Fruit fly (Drosophila melanogaster) whole organism, embryonic: Measurements from ENCODE around the gene CG10383.
A peak's percentile ranks its signal among the peaks of the same experiment; 100 is the strongest.

ENCODE experiments used
- Bgb ChIP-seq: fragments of 200-800 bp; sonication (Bioruptor generic); IDR thresholded peaks from 2 replicates; pipeline ENCODE4 v1.3.6; 2022; ENCODE audit warnings: missing biosample characterization, missing genetic modification characterization; ENCODE audit not compliant: partially characterized antibody
- CG10431 ChIP-seq: fragments of 200-800 bp; sonication (Bioruptor generic); optimal IDR thresholded peaks from 3 replicates; lab custom pipeline; 2018; ENCODE audit warnings: missing biosample characterization, mild to moderate bottlenecking, missing genetic modification characterization
- CG10543 ChIP-seq: fragments of 200-800 bp; sonication (Bioruptor generic); optimal IDR thresholded peaks from 3 replicates; lab custom pipeline; 2017; ENCODE audit warnings: missing biosample characterization, mild to moderate bottlenecking, missing genetic modification characterization, moderate library complexity
- CG10654 ChIP-seq: fragments of 200-800 bp; sonication (Bioruptor generic); optimal IDR thresholded peaks from 2 replicates; lab custom pipeline; 2016; ENCODE audit warnings: missing biosample characterization, missing genetic modification characterization
- CG10959 ChIP-seq: fragments of 200-800 bp; sonication (Bioruptor generic); IDR thresholded peaks from 2 replicates; pipeline ENCODE4 v1.3.6; 2022; ENCODE audit warnings: missing biosample characterization, missing genetic modification characterization
- CG12391 ChIP-seq: fragments of 200-800 bp; sonication (Bioruptor generic); optimal IDR thresholded peaks from 3 replicates; lab custom pipeline; 2018; ENCODE audit warnings: missing biosample characterization, mild to moderate bottlenecking, missing genetic modification characterization, moderate library complexity
- CG12769 ChIP-seq: fragments of 200-800 bp; sonication (Bioruptor generic); optimal IDR thresholded peaks from 2 replicates; lab custom pipeline; 2019; ENCODE audit warnings: missing biosample characterization, mild to moderate bottlenecking, missing genetic modification characterization, moderate library complexity
- CG17802 ChIP-seq: fragments of 200-800 bp; sonication (Bioruptor generic); optimal IDR thresholded peaks from 2 replicates; lab custom pipeline; 2018; ENCODE audit warnings: missing biosample characterization, mild to moderate bottlenecking, missing genetic modification characterization, moderate library complexity
- CG17829 ChIP-seq: fragments of 200-800 bp; optimal IDR thresholded peaks from 2 replicates; lab custom pipeline; 2019; ENCODE audit warnings: missing biosample characterization, mild to moderate bottlenecking, missing genetic modification characterization, moderate library complexity
- CG30431 ChIP-seq: fragments of 200-800 bp; sonication (Bioruptor generic); optimal IDR thresholded peaks from 2 replicates; lab custom pipeline; 2017; ENCODE audit warnings: missing biosample characterization, missing genetic modification characterization
- CG32532 ChIP-seq: fragments of 200-800 bp; sonication (Bioruptor generic); IDR thresholded peaks from 2 replicates; pipeline ENCODE4 v1.3.6; 2022; ENCODE audit warnings: missing biosample characterization, missing genetic modification characterization
- CG4820 ChIP-seq: fragments of 200-800 bp; sonication (Bioruptor generic); optimal IDR thresholded peaks from 3 replicates; lab custom pipeline; 2016; ENCODE audit warnings: missing biosample characterization, missing genetic modification characterization
- CG5245 ChIP-seq: fragments of 200-800 bp; sonication (Bioruptor generic); optimal IDR thresholded peaks from 3 replicates; lab custom pipeline; 2016; ENCODE audit warnings: missing biosample characterization, missing genetic modification characterization
- CG6272 ChIP-seq: fragments of 200-800 bp; sonication (Bioruptor generic); IDR thresholded peaks from 2 replicates; pipeline ENCODE4 v1.3.6; 2022; ENCODE audit warnings: missing biosample characterization, missing genetic modification characterization
- CG6654 ChIP-seq: fragments of 200-800 bp; sonication (Bioruptor generic); optimal IDR thresholded peaks from 2 replicates; lab custom pipeline; 2017; ENCODE audit warnings: missing biosample characterization, mild to moderate bottlenecking, missing genetic modification characterization
- CG6765 ChIP-seq: fragments of 200-800 bp; sonication (Bioruptor generic); optimal IDR thresholded peaks from 3 replicates; lab custom pipeline; 2017; ENCODE audit warnings: missing biosample characterization, mild to moderate bottlenecking, missing genetic modification characterization
- CG6854 ChIP-seq: fragments of 200-800 bp; sonication (Bioruptor generic); optimal IDR thresholded peaks from 3 replicates; lab custom pipeline; 2017; ENCODE audit warnings: missing biosample characterization, mild to moderate bottlenecking, missing genetic modification characterization
- CG7357 ChIP-seq: fragments of 200-800 bp; sonication (Bioruptor generic); IDR thresholded peaks from 3 replicates; pipeline ENCODE4 v1.3.6; 2022; ENCODE audit warnings: missing biosample characterization, missing genetic modification characterization
- CG7556 ChIP-seq: fragments of 200-800 bp; sonication (Bioruptor generic); optimal IDR thresholded peaks from 2 replicates; lab custom pipeline; 2017; ENCODE audit warnings: missing biosample characterization, mild to moderate bottlenecking, missing genetic modification characterization
- D ChIP-seq, 2 experiments: fragments of 200-800 bp in 1 of 2; fragments of >200 bp in 1 of 2; sonication (Bioruptor generic) in 1 of 2; optimal IDR thresholded peaks; 2 replicates in 1 of 2; 3 replicates in 1 of 2; lab custom pipeline; 2017; ENCODE audit warnings: mild to moderate bottlenecking in 1 of 2, missing biosample characterization in 1 of 2, missing genetic modification characterization in 1 of 2, missing genetic modification reagents in 1 of 2
- Dad ChIP-seq: fragments of 200-800 bp; sonication (Bioruptor generic); optimal IDR thresholded peaks from 3 replicates; lab custom pipeline; 2016; ENCODE audit warnings: missing biosample characterization, missing genetic modification characterization
- Fer3 ChIP-seq: fragments of 200-800 bp; sonication (Bioruptor generic); optimal IDR thresholded peaks from 2 replicates; lab custom pipeline; 2018; ENCODE audit warnings: missing biosample characterization, mild to moderate bottlenecking, missing genetic modification characterization, moderate library complexity
- HLH54F ChIP-seq: fragments of 200-800 bp; sonication (Bioruptor generic); optimal IDR thresholded peaks from 3 replicates; lab custom pipeline; 2016; ENCODE audit warnings: missing biosample characterization, missing genetic modification characterization
- HLHmδ ChIP-seq: fragments of 200-800 bp; sonication (Bioruptor generic); optimal IDR thresholded peaks from 2 replicates; lab custom pipeline; 2018; ENCODE audit warnings: missing biosample characterization, mild to moderate bottlenecking, missing genetic modification characterization, moderate library complexity
- Lpt ChIP-seq: fragments of >200 bp; optimal IDR thresholded peaks from 2 replicates; lab custom pipeline; 2018; ENCODE audit warnings: missing biosample characterization, missing genetic modification characterization
- NfI ChIP-seq: fragments of 200-800 bp; sonication (Bioruptor generic); optimal IDR thresholded peaks from 3 replicates; lab custom pipeline; 2018; ENCODE audit warnings: missing biosample characterization, mild to moderate bottlenecking, missing genetic modification characterization, moderate library complexity
- Sin3A ChIP-seq: fragments of >200 bp; optimal IDR thresholded peaks from 2 replicates; lab custom pipeline; 2018
- Sox100B ChIP-seq: fragments of 200-800 bp; sonication (Bioruptor generic); optimal IDR thresholded peaks from 3 replicates; lab custom pipeline; 2018; ENCODE audit warnings: missing biosample characterization, mild to moderate bottlenecking, missing genetic modification characterization
- Taf1 ChIP-seq: fragments of 200-800 bp; sonication (Bioruptor generic); IDR thresholded peaks from 2 replicates; pipeline ENCODE4 v1.3.6; 2022; ENCODE audit warnings: missing biosample characterization, missing genetic modification characterization
- Trl ChIP-seq, 3 experiments: fragments of >200 bp in 2 of 3; fragments of 200-800 bp in 1 of 3; sonication (Bioruptor generic) in 1 of 3; optimal IDR thresholded peaks; 2 replicates in 1 of 3; 3 replicates in 2 of 3; lab custom pipeline; 2016 to 2017; ENCODE audit warnings: missing biosample characterization in 1 of 3, missing genetic modification characterization in 1 of 3
- dmrt11E ChIP-seq: fragments of 200-800 bp; sonication (Bioruptor generic); optimal IDR thresholded peaks from 3 replicates; lab custom pipeline; 2018; ENCODE audit warnings: missing biosample characterization, mild to moderate bottlenecking, missing genetic modification characterization, moderate library complexity
- esg ChIP-seq: fragments of 200-800 bp; sonication (Bioruptor generic); conservative IDR thresholded peaks from 2 replicates; pipeline ENCODE4 v1.3.6; 2022; ENCODE audit warnings: missing biosample characterization, missing genetic modification characterization
- exex ChIP-seq: fragments of 200-800 bp; sonication (Bioruptor generic); optimal IDR thresholded peaks from 4 replicates; lab custom pipeline; 2018; ENCODE audit warnings: missing biosample characterization, mild to moderate bottlenecking, missing genetic modification characterization, moderate library complexity
- fd3F ChIP-seq: fragments of 200-800 bp; sonication (Bioruptor generic); optimal IDR thresholded peaks from 2 replicates; lab custom pipeline; 2018; ENCODE audit warnings: missing biosample characterization, mild to moderate bottlenecking, missing genetic modification characterization, moderate library complexity
- ftz-f1 ChIP-seq: fragments of 200-800 bp; sonication (Bioruptor generic); optimal IDR thresholded peaks from 2 replicates; lab custom pipeline; 2016; ENCODE audit warnings: missing biosample characterization, missing genetic modification characterization
- hbn ChIP-seq: fragments of 200-800 bp; sonication (Bioruptor generic); IDR thresholded peaks from 2 replicates; pipeline ENCODE4 v1.3.6; 2022; ENCODE audit warnings: missing biosample characterization, missing genetic modification characterization; ENCODE audit not compliant: partially characterized antibody
- jigr1 ChIP-seq: fragments of 200-800 bp; sonication (Bioruptor generic); IDR thresholded peaks from 3 replicates; pipeline ENCODE4 v1.3.6; 2022; ENCODE audit warnings: missing biosample characterization, missing genetic modification characterization
- ken ChIP-seq: fragments of 200-800 bp; sonication (Bioruptor generic); IDR thresholded peaks from 3 replicates; pipeline ENCODE4 v1.3.6; 2022; ENCODE audit warnings: missing biosample characterization, missing genetic modification characterization
- nom ChIP-seq: fragments of 200-800 bp; sonication (Bioruptor generic); optimal IDR thresholded peaks from 2 replicates; lab custom pipeline; 2017; ENCODE audit warnings: missing biosample characterization, missing genetic modification characterization, mild to moderate bottlenecking, moderate library complexity, missing genetic modification reagents
- oc ChIP-seq: fragments of 200-800 bp; sonication (Bioruptor generic); optimal IDR thresholded peaks from 2 replicates; lab custom pipeline; 2018; ENCODE audit warnings: missing biosample characterization, mild to moderate bottlenecking, missing genetic modification characterization, moderate library complexity
- phol ChIP-seq: fragments of 200-800 bp; sonication (Bioruptor generic); optimal IDR thresholded peaks from 3 replicates; lab custom pipeline; 2018; ENCODE audit warnings: missing biosample characterization, mild to moderate bottlenecking, missing genetic modification characterization, moderate library complexity
- pnt ChIP-seq: fragments of 200-800 bp; sonication (Bioruptor generic); optimal IDR thresholded peaks from 3 replicates; lab custom pipeline; 2016; ENCODE audit warnings: missing biosample characterization, missing genetic modification characterization
- rib ChIP-seq: fragments of 200-800 bp; sonication (Bioruptor generic); IDR thresholded peaks from 2 replicates; pipeline ENCODE4 v1.3.6; 2022; ENCODE audit warnings: missing biosample characterization, missing genetic modification characterization
- sens ChIP-seq: fragments of 200-800 bp; sonication (Bioruptor generic); peaks from one replicate; lab custom pipeline; 2016; ENCODE audit warnings: missing biosample characterization, missing genetic modification characterization
- shn ChIP-seq: fragments of 200-800 bp; sonication (Bioruptor generic); optimal IDR thresholded peaks from 3 replicates; lab custom pipeline; 2016; ENCODE audit warnings: missing biosample characterization, missing genetic modification characterization
- tna ChIP-seq: fragments of 200-800 bp; sonication (Bioruptor generic); IDR thresholded peaks from 2 replicates; pipeline ENCODE4 v1.3.6; 2022; ENCODE audit warnings: missing biosample characterization, missing genetic modification characterization; ENCODE audit not compliant: partially characterized antibody
- toy ChIP-seq: fragments of 200-800 bp; sonication (Bioruptor generic); IDR thresholded peaks from 2 replicates; pipeline ENCODE4 v1.3.6; 2022; ENCODE audit warnings: missing biosample characterization, missing genetic modification characterization

Gene CG10383

dm6 chr2L:18676948-18677820 is 18.2 kb downstream of the CG10383 start, which contains the start of the genes Mst36Fa and CG31751 (continued):
- TF ChIP-seq tna (GFP tag; lab: Robert Waterston, UW) (no peak), oc (tag; lab: Kevin White, UChicago) (peak; percentile 35), CG7556 (peak; percentile 88), HLH54F (GFP tag; lab: Kevin White, UChicago) (peak; percentile 47), Sin3A (lab: Kevin White, UChicago) (peak; percentile 43), CG5245 (peak; percentile 28), Dad (peak; percentile 70), Taf1 (GFP tag; lab: Robert Waterston, UW) (0 out of 2 replicates have a peak, but pooled peaks have one; percentile 15), CG32532 (peak; percentile 6; the same call in 1 of the 2 replicates), CG6654 (GFP tag; lab: Kevin White, UChicago) (peak; percentile 29), HLHmδ (peak; percentile 72), jigr1 (GFP tag; lab: Robert Waterston, UW) (no peak), CG6854 (GFP tag; lab: Kevin White, UChicago) (peak; percentile 89), ftz-f1 (GFP tag; lab: Kevin White, UChicago) (peak; percentile 72), esg (GFP tag; lab: Robert Waterston, UW) (no peak), Sox100B (GFP tag; lab: Kevin White, UChicago) (peak; percentile 86), CG30431 (GFP tag; lab: Kevin White, UChicago) (no peak), shn (peak; percentile 69), CG6272 (no peak), pnt (GFP tag; lab: Kevin White, UChicago) (peak; percentile 55), CG10654 (peak; percentile 75), fd3F (peak; percentile 88), Lpt (GFP tag; lab: Kevin White, UChicago) (no peak), ken (GFP tag; lab: Robert Waterston, UW) (peak; percentile 4; the same call in 1 of the 3 replicates), CG10959 (GFP tag; lab: Robert Waterston, UW) (no peak), exex (tag; lab: Kevin White, UChicago) (peak; percentile 78), CG7357 (GFP tag; lab: Robert Waterston, UW) (no peak), Bgb (GFP tag; lab: Robert Waterston, UW) (no peak), sens (GFP tag; lab: Kevin White, UChicago) (peak; percentile 96), CG17829 (peak; percentile 31), D (optimal IDR thresholded peaks at IDR 0.05; lab: Kevin White, UChicago) (no peak), D (GFP tag; optimal IDR thresholded peaks at IDR 0.05; lab: Kevin White, UChicago) (peak; percentile 83), Trl (optimal IDR thresholded peaks at IDR 0.05; lab: Kevin White, UChicago) (no peak), Trl (GFP tag; optimal IDR thresholded peaks at IDR 0.05; lab: Kevin White, UChicago) (peak; percentile 85), CG6765 (GFP tag; lab: Kevin White, UChicago) (peak; percentile 87), dmrt11E (tag; lab: Kevin White, UChicago) (no peak), nom (no peak), phol (tag; lab: Kevin White, UChicago) (peak; percentile 9), NfI (peak; percentile 76), CG12391 (tag; lab: Kevin White, UChicago) (peak; percentile 44), toy (GFP tag; lab: Robert Waterston, UW) (0 out of 2 replicates have a peak, but pooled peaks have one; percentile 33), Fer3 (peak; percentile 80), CG17802 (tag; lab: Kevin White, UChicago) (peak; percentile 29), CG4820 (GFP tag; lab: Kevin White, UChicago) (peak; percentile 13), rib (GFP tag; lab: Robert Waterston, UW) (peak; percentile 67; the same call in 1 of the 2 replicates), hbn (GFP tag; lab: Robert Waterston, UW) (no peak), CG12769 (peak; percentile 89), CG10431 (peak; percentile 82), CG10543 (peak; percentile 90)
